Worm (Caenorhabditis elegans) whole organism, L4 larva: Measurements from ENCODE around the gene Y6D1A.2.

Experiments used
- F26F4.8 ChIP-seq: fragments of 200-800 bp; sonication (Bioruptor generic); conservative IDR thresholded peaks from 2 replicates; pipeline ENCODE4 v1.3.6; 2022; ENCODE audit warnings: missing genetic modification characterization, missing compliant biosample characterization
- Y5F2A.4 ChIP-seq: fragments of 200-800 bp; sonication (Bioruptor generic); optimal IDR thresholded peaks from 2 replicates; lab custom pipeline; 2018; ENCODE audit warnings: mild to moderate bottlenecking, missing genetic modification characterization, missing compliant biosample characterization
- ZK337.2 ChIP-seq: fragments of 200-800 bp; sonication (Bioruptor generic); IDR thresholded peaks from 2 replicates; pipeline ENCODE4 v1.3.6; 2022; ENCODE audit warnings: missing genetic modification reagents, missing genetic modification characterization, missing compliant biosample characterization
- aha-1 ChIP-seq: fragments of 150-350 bp; peaks from one replicate; lab custom pipeline; 2014; ENCODE audit warnings: missing biosample characterization, missing genetic modification characterization
- ama-1 ChIP-seq: fragments of 150-350 bp; optimal IDR thresholded peaks from 2 replicates; lab custom pipeline; 2014; ENCODE audit warnings: inconsistent platforms, mixed read lengths
- ceh-32 ChIP-seq: sonication (generic microtip); optimal IDR thresholded peaks from 2 replicates; lab custom pipeline; 2016; ENCODE audit warnings: mild to moderate bottlenecking, missing genetic modification characterization, missing compliant biosample characterization; ENCODE audit not compliant: poor library complexity
- cey-2 ChIP-seq: sonication (generic microtip); optimal IDR thresholded peaks from 3 replicates; lab custom pipeline; 2017; ENCODE audit warnings: missing genetic modification characterization, mild to moderate bottlenecking, missing compliant biosample characterization, antibody characterized with exemption, borderline replicate concordance; ENCODE audit not compliant: insufficient read depth
- daf-16 ChIP-seq, 3 experiments: sonication (generic microtip); optimal IDR thresholded peaks; 2 replicates each; lab custom pipeline; 2016 to 2017; ENCODE audit warnings: missing genetic modification characterization in 3 of 3, missing genetic modification reagents in 3 of 3, mild to moderate bottlenecking in 2 of 3, missing compliant biosample characterization in 2 of 3, missing biosample characterization in 1 of 3, moderate library complexity in 1 of 3
- dmd-6 ChIP-seq: fragments of 200-800 bp; sonication (Bioruptor generic); IDR thresholded peaks from 2 replicates; pipeline ENCODE4 v1.3.6; 2022; ENCODE audit warnings: missing genetic modification reagents, missing genetic modification characterization, missing compliant biosample characterization
- dmd-8 ChIP-seq: fragments of 200-800 bp; sonication (Bioruptor generic); IDR thresholded peaks from 2 replicates; pipeline ENCODE4 v1.3.6; 2022; ENCODE audit warnings: missing genetic modification characterization, missing compliant biosample characterization
- dpl-1 ChIP-seq: fragments of 150-350 bp; optimal IDR thresholded peaks from 2 replicates; lab custom pipeline; 2014; ENCODE audit warnings: missing biosample characterization, missing genetic modification reagents, missing genetic modification characterization
- duxl-1 ChIP-seq: sonication (generic microtip); optimal IDR thresholded peaks from 2 replicates; lab custom pipeline; 2016; ENCODE audit warnings: mild to moderate bottlenecking, missing genetic modification characterization, moderate library complexity, missing compliant biosample characterization; ENCODE audit not compliant: poor library complexity
- dve-1 ChIP-seq: sonication (generic microtip); optimal IDR thresholded peaks from 2 replicates; lab custom pipeline; 2017; ENCODE audit warnings: antibody characterized with exemption, mild to moderate bottlenecking, missing genetic modification characterization, missing compliant biosample characterization; ENCODE audit not compliant: insufficient read depth
- hif-1 ChIP-seq, 2 experiments: sonication (generic microtip); optimal IDR thresholded peaks; 2 replicates each; lab custom pipeline; 2016 to 2017; ENCODE audit warnings: missing compliant biosample characterization in 2 of 2, missing genetic modification characterization in 2 of 2, missing genetic modification reagents in 2 of 2, missing genotype in 2 of 2, mild to moderate bottlenecking in 1 of 2
- hlh-11 ChIP-seq: fragments of 200-800 bp; sonication (Bioruptor generic); optimal IDR thresholded peaks from 2 replicates; lab custom pipeline; 2018; ENCODE audit warnings: mild to moderate bottlenecking, missing genetic modification characterization, missing compliant biosample characterization
- hlh-30 ChIP-seq: sonication (generic microtip); optimal IDR thresholded peaks from 2 replicates; lab custom pipeline; 2017; ENCODE audit warnings: antibody characterized with exemption, mild to moderate bottlenecking, missing genetic modification characterization, missing compliant biosample characterization; ENCODE audit not compliant: insufficient read depth
- jun-1 ChIP-seq: fragments of 150-350 bp; optimal IDR thresholded peaks from 2 replicates; lab custom pipeline; 2014; ENCODE audit warnings: missing biosample characterization, missing genetic modification reagents, missing genetic modification characterization
- lim-7 ChIP-seq: fragments of 200-800 bp; sonication (Bioruptor generic); IDR thresholded peaks from 2 replicates; pipeline ENCODE4 v1.3.6; 2022; ENCODE audit warnings: missing genetic modification characterization, missing compliant biosample characterization
- lin-13 ChIP-seq: fragments of 150-350 bp; optimal IDR thresholded peaks from 2 replicates; lab custom pipeline; 2014; ENCODE audit warnings: missing biosample characterization, missing genetic modification reagents, missing genetic modification characterization
- mdl-1 ChIP-seq, 2 experiments: fragments of 150-350 bp in 1 of 2; sonication (generic microtip) in 1 of 2; optimal IDR thresholded peaks; 2 replicates each; lab custom pipeline; 2014 to 2017; ENCODE audit warnings: missing biosample characterization in 2 of 2, missing genetic modification characterization in 2 of 2
- mep-1 ChIP-seq: fragments of 150-350 bp; sonication (generic microtip); optimal IDR thresholded peaks from 3 replicates; lab custom pipeline; 2014; ENCODE audit warnings: missing biosample characterization, missing genetic modification characterization
- nhr-11 ChIP-seq: fragments of 150-350 bp; optimal IDR thresholded peaks from 2 replicates; lab custom pipeline; 2014; ENCODE audit warnings: missing biosample characterization, missing genetic modification characterization
- nhr-111 ChIP-seq: fragments of 200-800 bp; sonication (Bioruptor generic); optimal IDR thresholded peaks from 2 replicates; lab custom pipeline; 2018; ENCODE audit warnings: mild to moderate bottlenecking, missing genetic modification characterization, missing compliant biosample characterization
- nhr-25 ChIP-seq: sonication (generic microtip); optimal IDR thresholded peaks from 2 replicates; lab custom pipeline; 2017; ENCODE audit warnings: missing genetic modification characterization, mild to moderate bottlenecking, missing compliant biosample characterization, antibody characterized with exemption, moderate library complexity, borderline replicate concordance; ENCODE audit not compliant: insufficient read depth
- nhr-28 ChIP-seq: fragments of 150-350 bp; optimal IDR thresholded peaks from 2 replicates; lab custom pipeline; 2014; ENCODE audit warnings: missing biosample characterization, missing genetic modification characterization
- nhr-48 ChIP-seq: sonication (generic microtip); optimal IDR thresholded peaks from 2 replicates; lab custom pipeline; 2016; ENCODE audit warnings: mild to moderate bottlenecking, missing genetic modification characterization, missing compliant biosample characterization
- nhr-76 ChIP-seq: fragments of 150-350 bp; optimal IDR thresholded peaks from 2 replicates; lab custom pipeline; 2014; ENCODE audit warnings: missing biosample characterization, missing genetic modification characterization
- nhr-77 ChIP-seq: fragments of 150-350 bp; optimal IDR thresholded peaks from 2 replicates; lab custom pipeline; 2014; ENCODE audit warnings: missing biosample characterization, missing genetic modification characterization
- pqm-1 ChIP-seq: sonication (generic microtip); optimal IDR thresholded peaks from 2 replicates; lab custom pipeline; 2017; ENCODE audit warnings: missing biosample characterization, missing genetic modification characterization
- sdz-12 ChIP-seq: fragments of 200-800 bp; sonication (Bioruptor generic); optimal IDR thresholded peaks from 2 replicates; lab custom pipeline; 2018; ENCODE audit warnings: mild to moderate bottlenecking, missing genetic modification characterization, missing compliant biosample characterization
- snpc-1.2 ChIP-seq: fragments of 200-800 bp; sonication (Bioruptor generic); IDR thresholded peaks from 2 replicates; pipeline ENCODE4 v1.3.6; 2022; ENCODE audit warnings: missing genetic modification reagents, missing genetic modification characterization, missing compliant biosample characterization
- snpc-4 ChIP-seq: fragments of 150-350 bp; optimal IDR thresholded peaks from 2 replicates; lab custom pipeline; 2014; ENCODE audit warnings: missing biosample characterization, missing genetic modification characterization
- unc-62 ChIP-seq, 3 experiments: fragments of 150-350 bp in 1 of 3; sonication (generic microtip); optimal IDR thresholded peaks in 2 of 3; peaks in 1 of 3; 1 replicate in 1 of 3; 2 replicates in 2 of 3; lab custom pipeline; 2014 to 2017; ENCODE audit warnings: missing biosample characterization in 3 of 3, missing genetic modification characterization in 3 of 3, missing genetic modification reagents in 3 of 3, missing genotype in 1 of 3
- zfp-2 ChIP-seq: sonication (generic microtip); optimal IDR thresholded peaks from 2 replicates; lab custom pipeline; 2016; ENCODE audit warnings: mild to moderate bottlenecking, missing genetic modification characterization, missing compliant biosample characterization
- zip-2 ChIP-seq: fragments of 150-350 bp; optimal IDR thresholded peaks from 2 replicates; lab custom pipeline; 2014; ENCODE audit warnings: missing biosample characterization, missing genetic modification characterization

Gene Y6D1A.2

ce11 chrII:11859833-11860232, 40.1 kb upstream of the Y6D1A.2 start:
- TF ChIP-seq jun-1 (no peak), daf-16 (GFP tag; optimal IDR thresholded peaks at IDR 0.05; lab: Kevin White, UChicago) (no peak), daf-16 (tag; optimal IDR thresholded peaks at IDR 0.05; lab: Kevin White, UChicago) (peak; percentile 49)
- TF ChIP-seq, all 104 proteins: peak for 1

ce11 chrII:11856361-11856760, 36.6 kb upstream of the Y6D1A.2 start, which contains the start of gene clh-1:
TSS of gene clh-1 (minus strand) at chrII:11856461.
- no peak for TF ChIP-seq F26F4.8 (GFP tag; lab: Robert Waterston, UW)
- TF ChIP-seq dmd-8 (GFP tag; lab: Robert Waterston, UW), result no peak
- no peak for TF ChIP-seq cey-2 (tag; lab: Kevin White, UChicago)
- no peak for TF ChIP-seq mep-1 (tag; lab: Kevin White, UChicago)
- no peak for TF ChIP-seq mdl-1 (tag; optimal IDR thresholded peaks at IDR 0.05; lab: Kevin White, UChicago)
- TF ChIP-seq, all 104 proteins: peak for 0

ce11 chrII:11854749-11855148, 35.0 kb upstream of the Y6D1A.2 start:
- no peak for TF ChIP-seq mep-1 (tag; lab: Kevin White, UChicago)
- TF ChIP-seq nhr-11, result no peak
- peak; percentile 29 for TF ChIP-seq hlh-30 (tag; lab: Kevin White, UChicago)
- TF ChIP-seq nhr-28, result peak; percentile 33
- TF ChIP-seq zfp-2 (tag; lab: Kevin White, UChicago), result no peak
- TF ChIP-seq nhr-76 (tag; lab: Kevin White, UChicago), result no peak
- TF ChIP-seq, all 104 proteins: peak for 2

- TF ChIP-seq unc-62 (GFP tag; optimal IDR thresholded peaks at IDR 0.05 in 1 of 2; lab: Kevin White, UChicago) (peak in 1 of 2 experiments; percentile 52), unc-62 (tag; optimal IDR thresholded peaks at IDR 0.05; lab: Kevin White, UChicago) (no peak), nhr-77 (no peak)
These were observed 33.4 kb upstream of the Y6D1A.2 start for ce11 chrII:11853108-11853507.

ce11 chrII:11852191-11852901, 32.6 kb upstream of the Y6D1A.2 start:
- TF ChIP-seq nhr-77 (no peak), ZK337.2 (GFP tag; lab: Robert Waterston, UW) (no peak), nhr-48 (tag; lab: Kevin White, UChicago) (peak; percentile 12), zip-2 (tag; lab: Kevin White, UChicago) (no peak), dmd-6 (GFP tag; lab: Robert Waterston, UW) (peak; percentile 28; the same call in 1 of the 2 replicates), unc-62 (GFP tag; optimal IDR thresholded peaks at IDR 0.05 in 1 of 2; lab: Kevin White, UChicago) (peak in 1 of 2 experiments; percentile 92), unc-62 (tag; optimal IDR thresholded peaks at IDR 0.05; lab: Kevin White, UChicago) (no peak), Y5F2A.4 (no peak), hlh-11 (peak; percentile 31), mdl-1 (tag; optimal IDR thresholded peaks at IDR 0.05; lab: Kevin White, UChicago) (peak in 1 of 2 experiments; percentile 22), dpl-1 (no peak), nhr-28 (peak; percentile 6)

- TF ChIP-seq aha-1 (tag; lab: Kevin White, UChicago), result peak; percentile 79
- no peak for TF ChIP-seq mep-1 (tag; lab: Kevin White, UChicago)
- TF ChIP-seq nhr-28, result peak; percentile 31
These were observed 29.8 kb upstream of the Y6D1A.2 start for ce11 chrII:11849572-11849971.

ce11 chrII:11845954-11846353, 26.2 kb upstream of the Y6D1A.2 start:
- peak; percentile 0 for TF ChIP-seq dve-1 (tag; lab: Kevin White, UChicago)
- TF ChIP-seq nhr-111 (GFP tag; lab: Kevin White, UChicago), result no peak
- no peak for TF ChIP-seq zip-2 (tag; lab: Kevin White, UChicago)
- no peak for TF ChIP-seq hif-1 (tag; optimal IDR thresholded peaks at IDR 0.05; lab: Kevin White, UChicago)
- no peak for TF ChIP-seq aha-1 (tag; lab: Kevin White, UChicago)
- peak; percentile 55 for TF ChIP-seq lin-13 (GFP tag; lab: Kevin White, UChicago)
- TF ChIP-seq pqm-1 (tag; lab: Kevin White, UChicago), result no peak
- peak; percentile 57 for TF ChIP-seq ama-1
- peak; percentile 66 for TF ChIP-seq nhr-25 (tag; lab: Kevin White, UChicago)
- peak; percentile 15 for TF ChIP-seq nhr-28
- no peak for TF ChIP-seq Y5F2A.4
- TF ChIP-seq snpc-4 (tag; lab: Kevin White, UChicago), result peak; percentile 41
- TF ChIP-seq snpc-1.2, result 0 out of 2 replicates have a peak, but pooled peaks have one; percentile 45
- peak; percentile 52 for TF ChIP-seq mep-1 (tag; lab: Kevin White, UChicago)
- no peak for TF ChIP-seq ceh-32 (tag; lab: Kevin White, UChicago)
- no peak for TF ChIP-seq sdz-12
- 0 out of 2 replicates have a peak, but pooled peaks have one; percentile 21 for TF ChIP-seq lim-7 (GFP tag; lab: Robert Waterston, UW)
- TF ChIP-seq duxl-1 (tag; lab: Kevin White, UChicago), result peak; percentile 7
